Worm (Caenorhabditis elegans) whole organism, L3 larva: ENCODE results near the gene F47F2.1.

ENCODE experiments used
- aly-2 ChIP-seq: fragments of 150-350 bp; optimal IDR thresholded peaks from 2 replicates; lab custom pipeline; 2014; ENCODE audit warnings: missing biosample characterization, missing genetic modification characterization
- ceh-16 ChIP-seq: sonication (generic microtip); optimal IDR thresholded peaks from 2 replicates; lab custom pipeline; 2017; ENCODE audit warnings: missing biosample characterization, missing genetic modification characterization
- ceh-28 ChIP-seq: fragments of 150-350 bp; optimal IDR thresholded peaks from 2 replicates; lab custom pipeline; 2014; ENCODE audit warnings: missing biosample characterization, missing genetic modification reagents, missing genetic modification characterization
- lin-39 ChIP-seq: fragments of 150-350 bp; optimal IDR thresholded peaks from 2 replicates; lab custom pipeline; 2018; ENCODE audit warnings: missing biosample characterization, missing genetic modification reagents, missing genetic modification characterization
- nhr-11 ChIP-seq: fragments of 150-350 bp; optimal IDR thresholded peaks from 2 replicates; lab custom pipeline; 2014; ENCODE audit warnings: missing biosample characterization, missing genetic modification characterization
- nhr-28 ChIP-seq: fragments of 150-350 bp; optimal IDR thresholded peaks from 2 replicates; lab custom pipeline; 2014; ENCODE audit warnings: missing biosample characterization, missing genetic modification characterization
- pqm-1 ChIP-seq: fragments of 150-350 bp; optimal IDR thresholded peaks from 2 replicates; lab custom pipeline; 2017; ENCODE audit warnings: missing biosample characterization, missing genetic modification characterization, inconsistent platforms
- unc-62 ChIP-seq: fragments of 150-350 bp; sonication (generic microtip); optimal IDR thresholded peaks from 4 replicates; lab custom pipeline; 2014; ENCODE audit warnings: missing biosample characterization, missing genetic modification reagents, missing genetic modification characterization

DNA sequence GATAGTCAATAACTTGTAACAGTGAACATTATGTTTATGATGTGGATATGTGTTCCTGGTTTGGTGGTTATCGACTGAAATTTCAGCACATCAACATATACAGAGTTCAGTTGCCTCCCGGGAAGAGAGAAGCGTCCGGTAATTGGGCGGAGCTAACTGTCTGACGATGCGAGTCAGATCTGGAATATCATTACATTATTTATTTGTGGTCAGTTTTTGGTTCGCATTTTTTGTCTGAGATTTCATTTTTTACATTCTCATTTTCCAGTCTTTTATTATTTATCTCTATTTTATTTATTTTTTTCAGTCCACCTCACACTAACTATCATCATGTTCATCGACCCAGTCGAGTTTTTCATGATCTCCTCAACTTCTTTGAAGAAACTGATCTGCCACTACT is 47.4 kb downstream of the F47F2.1 start, which contains the start of gene T22B2.1:
- TF ChIP-seq nhr-28 (tag; lab: Kevin White, UChicago) = no peak
- no peak for TF ChIP-seq ceh-16
- TF ChIP-seq lin-39 = no peak
- no peak for TF ChIP-seq nhr-11 (tag; lab: Kevin White, UChicago)
- no peak for TF ChIP-seq unc-62 (GFP tag; lab: Kevin White, UChicago)
- TF ChIP-seq ceh-28 (tag; lab: Kevin White, UChicago) = no peak
- no peak for TF ChIP-seq aly-2 (tag; lab: Kevin White, UChicago)
- no peak for TF ChIP-seq pqm-1 (tag; lab: Kevin White, UChicago)
